Worm (Caenorhabditis elegans): ENCODE results near the gene sop-2.
"Not testable (repeated sequence)": the region's sequence is repeated elsewhere in the genome, so short reads cannot be mapped to it uniquely, and the experiment has no call there.

The sop-2 gene

DNA sequence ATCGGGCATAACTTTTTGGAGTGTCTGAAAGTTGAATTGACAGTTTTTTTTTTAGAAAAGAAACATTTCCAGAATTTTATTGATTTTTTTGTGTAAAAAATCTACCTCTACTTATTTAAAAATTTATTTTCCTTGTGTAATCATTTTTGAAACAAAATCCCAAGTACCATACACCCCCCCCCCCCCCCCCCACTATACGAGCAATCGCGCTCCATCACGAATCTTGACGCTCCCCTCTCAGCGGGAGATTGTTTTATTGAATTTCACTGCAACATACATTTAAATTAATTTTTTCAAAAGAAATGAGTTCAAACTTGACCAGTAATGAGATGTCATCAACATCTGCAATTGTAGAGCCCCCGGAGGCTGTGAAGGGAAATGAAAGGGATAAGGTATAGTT is at the start of gene sop-2:
TSS of gene sop-2 (plus strand) at position 301 of the 400 bp plus-strand sequence.
- TF ChIP-seq tab-1 (GFP tag; IDR thresholded peaks at IDR 0.05) = no peak
- no peak for TF ChIP-seq klf-2 (GFP tag; conservative IDR thresholded peaks at IDR 0.05)
- no peak for TF ChIP-seq ref-1 (GFP tag; conservative IDR thresholded peaks at IDR 0.05)
- TF ChIP-seq cog-1 (tag; optimal IDR thresholded peaks at IDR 0.05) = no peak
- no peak for TF ChIP-seq T22C8.4 (GFP tag; IDR thresholded peaks at IDR 0.05)
- TF ChIP-seq med-1 (GFP tag; optimal IDR thresholded peaks at IDR 0.05; ENCODE audit: insufficient read depth) = no peak
- no peak for TF ChIP-seq ztf-23 (GFP tag; IDR thresholded peaks at IDR 0.05)
- no peak for TF ChIP-seq ztf-29 (GFP tag; IDR thresholded peaks at IDR 0.05)
- TF ChIP-seq flt-1 (GFP tag; IDR thresholded peaks at IDR 0.05) = no peak

DNA sequence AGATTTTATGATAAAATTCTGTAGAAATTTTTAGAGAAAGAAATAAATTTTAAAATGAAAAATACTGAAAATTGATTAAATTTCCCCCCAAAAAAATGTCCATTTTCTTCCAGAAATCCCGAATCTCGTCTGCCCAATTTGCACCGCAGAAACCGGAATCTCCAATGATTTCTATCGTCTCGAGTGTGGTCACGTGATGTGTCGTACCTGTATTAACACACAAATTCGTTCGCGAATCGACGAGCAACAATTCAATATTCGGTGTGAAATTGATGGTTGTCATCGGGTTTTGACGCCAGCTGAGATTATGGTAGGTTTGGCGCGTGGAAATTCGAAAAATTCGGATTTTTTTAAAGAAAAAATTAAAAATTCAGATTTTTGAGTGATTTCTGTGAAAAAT is 43.2 kb upstream of the sop-2 start:
- TF ChIP-seq flt-1 (GFP tag; IDR thresholded peaks at IDR 0.05) (no peak), T22C8.4 (GFP tag; IDR thresholded peaks at IDR 0.05) (no peak), cog-1 (tag; optimal IDR thresholded peaks at IDR 0.05) (no peak), ztf-23 (GFP tag; IDR thresholded peaks at IDR 0.05) (no peak), ref-1 (GFP tag; conservative IDR thresholded peaks at IDR 0.05) (no peak)

DNA sequence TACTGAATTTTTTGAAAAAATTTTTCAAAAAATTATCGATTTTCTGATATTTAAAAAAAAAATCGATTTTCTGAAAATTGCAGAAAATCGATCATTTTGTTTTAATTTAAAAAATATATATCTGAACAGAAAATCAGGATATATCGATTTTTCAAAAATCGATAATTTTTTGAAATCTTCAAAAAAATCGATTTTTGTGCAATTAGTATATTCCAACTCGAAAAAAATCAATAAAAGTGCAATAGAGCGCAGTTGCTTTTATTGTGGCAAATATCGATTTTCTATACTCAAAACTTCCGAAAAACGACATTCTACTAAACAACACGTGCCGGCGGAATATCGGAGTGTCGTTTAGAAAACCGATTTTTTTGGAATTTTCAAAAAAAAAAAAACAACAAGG is 39.1 kb upstream of the sop-2 start:
- TF ChIP-seq med-1 (GFP tag; optimal IDR thresholded peaks at IDR 0.05; ENCODE audit: insufficient read depth) = no peak
- TF ChIP-seq T22C8.4 (GFP tag; IDR thresholded peaks at IDR 0.05) = peak; percentile 84
- TF ChIP-seq ztf-29 (GFP tag; IDR thresholded peaks at IDR 0.05) = no peak

DNA sequence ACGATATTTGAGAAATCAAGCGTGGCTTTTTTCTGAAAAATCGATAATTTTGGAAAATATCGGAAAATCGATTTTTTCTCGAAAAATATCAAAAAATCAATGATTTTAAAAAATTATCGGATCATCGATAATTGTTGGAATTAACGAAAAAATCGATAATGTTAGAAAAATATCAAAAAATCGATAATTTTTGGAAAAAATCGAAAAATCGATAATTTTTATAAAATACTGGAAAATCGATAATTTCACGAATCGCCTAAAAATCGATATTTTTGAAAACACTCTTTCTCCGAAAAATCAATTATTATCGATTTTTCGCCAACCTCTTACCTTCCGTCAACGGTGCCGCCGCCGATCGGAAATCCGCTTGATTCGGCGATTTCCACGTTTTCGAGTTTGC is 38.5 kb upstream of the sop-2 start:
- TF ChIP-seq klf-2 (GFP tag; conservative IDR thresholded peaks at IDR 0.05) (no peak), ztf-23 (GFP tag; IDR thresholded peaks at IDR 0.05) (no peak), T22C8.4 (GFP tag; IDR thresholded peaks at IDR 0.05) (peak; percentile 95), ref-1 (GFP tag; conservative IDR thresholded peaks at IDR 0.05) (no peak)

DNA sequence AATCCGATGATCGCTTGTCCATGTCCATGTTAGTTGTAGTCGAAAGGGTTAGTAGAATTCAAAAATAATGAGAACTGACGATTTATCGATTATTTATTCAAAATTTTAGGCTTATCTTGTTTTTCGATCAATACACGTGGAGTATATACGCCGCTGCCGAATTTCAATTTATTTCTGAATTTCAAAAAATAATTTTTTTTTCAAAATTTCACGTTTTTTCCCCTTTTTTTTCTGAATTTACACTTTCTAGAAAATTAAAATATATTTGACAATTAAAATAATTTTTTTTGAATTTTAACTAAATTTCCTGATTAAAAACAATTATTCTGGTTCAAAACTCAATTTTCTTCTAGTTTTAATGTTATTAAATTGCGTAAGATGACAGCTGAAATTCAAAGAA is 37.4 kb upstream of the sop-2 start, which contains the start of gene C50E10.1:
TSS of gene C50E10.1 (minus strand) at position 101 of the 400 bp plus-strand sequence.
- TF ChIP-seq cog-1 (tag; optimal IDR thresholded peaks at IDR 0.05) (no peak), ztf-23 (GFP tag; IDR thresholded peaks at IDR 0.05) (no peak), klf-2 (GFP tag; conservative IDR thresholded peaks at IDR 0.05) (no peak), ztf-29 (GFP tag; IDR thresholded peaks at IDR 0.05) (no peak), T22C8.4 (GFP tag; IDR thresholded peaks at IDR 0.05) (no peak), ref-1 (GFP tag; conservative IDR thresholded peaks at IDR 0.05) (no peak)

DNA sequence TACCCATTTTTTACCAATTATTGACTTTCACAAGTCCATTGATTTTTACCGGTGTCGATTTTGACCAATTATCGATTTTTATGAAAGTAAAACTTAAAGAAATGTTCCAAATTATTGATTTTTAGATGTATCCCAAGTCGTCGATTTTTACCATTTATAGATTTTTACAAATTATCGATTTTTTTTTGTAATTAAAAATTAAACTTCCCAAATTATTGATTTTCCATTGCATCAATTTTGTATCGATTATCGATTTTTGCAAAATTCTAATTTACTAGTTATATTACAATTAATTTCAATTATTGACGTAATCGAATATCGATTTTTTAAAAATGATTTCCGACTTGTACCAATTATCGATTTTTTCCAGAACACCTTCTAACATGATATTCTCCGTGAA is 36.6 kb upstream of the sop-2 start, which contains the start of gene sre-50:
TSS of gene sre-50 (plus strand) at position 384 of the 400 bp plus-strand sequence.
- TF ChIP-seq cog-1 (tag; optimal IDR thresholded peaks at IDR 0.05) (no peak), klf-2 (GFP tag; conservative IDR thresholded peaks at IDR 0.05) (no peak), T22C8.4 (GFP tag; IDR thresholded peaks at IDR 0.05) (peak; percentile 67; the same call in 1 of the 2 replicates), med-1 (GFP tag; optimal IDR thresholded peaks at IDR 0.05; ENCODE audit: insufficient read depth) (no peak), tab-1 (GFP tag; IDR thresholded peaks at IDR 0.05) (no peak), ztf-23 (GFP tag; IDR thresholded peaks at IDR 0.05) (no peak), flt-1 (GFP tag; IDR thresholded peaks at IDR 0.05) (no peak)

DNA sequence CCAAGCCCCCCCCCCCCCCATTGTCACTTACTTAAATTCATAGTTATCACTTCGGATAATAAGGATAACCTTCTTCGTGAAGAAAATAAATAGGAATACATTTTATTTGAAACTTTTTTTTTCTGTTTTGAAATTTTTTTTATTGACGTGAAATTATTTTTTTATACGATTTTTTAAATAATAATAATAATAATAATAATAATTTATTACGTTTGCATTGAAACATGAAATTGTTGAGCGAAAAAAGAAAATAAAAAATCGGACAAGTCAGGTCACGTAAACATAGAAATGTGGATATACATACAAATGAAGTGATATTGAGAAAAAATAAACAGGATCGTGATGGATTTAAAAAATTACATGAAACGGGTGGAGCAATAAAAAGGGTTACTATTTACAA is 30.1 kb upstream of the sop-2 start, which contains the start of gene C50E10.2:
TSS of gene C50E10.2 (minus strand) at position 101 of the 400 bp plus-strand sequence.
- TF ChIP-seq ztf-23 (GFP tag; IDR thresholded peaks at IDR 0.05) (no peak), klf-2 (GFP tag; conservative IDR thresholded peaks at IDR 0.05) (no peak), cog-1 (tag; optimal IDR thresholded peaks at IDR 0.05) (no peak), tab-1 (GFP tag; IDR thresholded peaks at IDR 0.05) (no peak), flt-1 (GFP tag; IDR thresholded peaks at IDR 0.05) (no peak), ref-1 (GFP tag; conservative IDR thresholded peaks at IDR 0.05) (no peak), T22C8.4 (GFP tag; IDR thresholded peaks at IDR 0.05) (no peak), med-1 (GFP tag; optimal IDR thresholded peaks at IDR 0.05; ENCODE audit: insufficient read depth) (no peak), ztf-29 (GFP tag; IDR thresholded peaks at IDR 0.05) (no peak)

DNA sequence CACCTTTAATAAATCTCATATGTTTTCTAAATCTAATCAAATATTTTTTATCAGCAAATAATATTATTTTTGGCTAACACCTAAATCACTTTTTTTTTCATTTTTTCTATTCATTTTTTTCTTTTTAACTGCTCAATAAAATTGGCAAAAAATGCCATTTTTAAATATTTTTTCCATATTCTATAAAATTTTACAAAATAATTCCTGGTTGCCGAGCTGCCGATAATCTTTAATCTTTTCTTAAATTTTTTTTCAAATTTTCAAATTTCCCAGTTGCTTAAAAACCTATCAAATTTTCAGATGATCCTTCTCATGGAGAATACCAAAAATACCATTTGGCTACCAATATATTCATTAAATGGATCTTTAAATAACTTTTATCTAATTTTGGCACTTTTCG is 28.2 kb upstream of the sop-2 start, which contains the start of gene sre-51:
TSS of gene sre-51 (plus strand) at position 301 of the 400 bp plus-strand sequence.
- no peak for TF ChIP-seq ref-1 (GFP tag; conservative IDR thresholded peaks at IDR 0.05)
- TF ChIP-seq tab-1 (GFP tag; IDR thresholded peaks at IDR 0.05) = no peak
- no peak for TF ChIP-seq med-1 (GFP tag; optimal IDR thresholded peaks at IDR 0.05; ENCODE audit: insufficient read depth)
- no peak for TF ChIP-seq ztf-29 (GFP tag; IDR thresholded peaks at IDR 0.05)
- TF ChIP-seq klf-2 (GFP tag; conservative IDR thresholded peaks at IDR 0.05) = no peak

DNA sequence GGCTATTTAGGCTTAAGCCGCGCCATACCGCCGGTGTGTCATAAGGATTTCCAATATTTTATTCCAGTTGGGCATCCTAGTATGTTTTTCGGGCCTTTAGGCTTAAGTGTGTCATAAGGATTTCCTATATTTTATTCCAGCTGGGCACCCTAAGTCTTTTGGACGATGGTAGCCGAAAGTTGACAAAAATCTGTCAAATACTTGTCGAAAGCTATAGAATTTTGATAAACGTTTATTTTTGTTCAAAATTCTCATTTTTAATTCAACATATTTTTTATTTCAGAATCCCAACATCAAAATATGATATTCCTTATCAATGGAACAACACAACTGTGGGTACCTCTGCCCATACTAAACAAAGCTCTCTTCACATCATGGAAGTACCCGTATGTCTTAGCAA is 21.2 kb upstream of the sop-2 start, which contains the start of gene sre-49:
TSS of gene sre-49 (plus strand) at position 301 of the 400 bp plus-strand sequence.
- TF ChIP-seq ref-1 (GFP tag; conservative IDR thresholded peaks at IDR 0.05); T22C8.4 (GFP tag; IDR thresholded peaks at IDR 0.05); med-1 (GFP tag; optimal IDR thresholded peaks at IDR 0.05; ENCODE audit: insufficient read depth): not testable (repeated sequence)

DNA sequence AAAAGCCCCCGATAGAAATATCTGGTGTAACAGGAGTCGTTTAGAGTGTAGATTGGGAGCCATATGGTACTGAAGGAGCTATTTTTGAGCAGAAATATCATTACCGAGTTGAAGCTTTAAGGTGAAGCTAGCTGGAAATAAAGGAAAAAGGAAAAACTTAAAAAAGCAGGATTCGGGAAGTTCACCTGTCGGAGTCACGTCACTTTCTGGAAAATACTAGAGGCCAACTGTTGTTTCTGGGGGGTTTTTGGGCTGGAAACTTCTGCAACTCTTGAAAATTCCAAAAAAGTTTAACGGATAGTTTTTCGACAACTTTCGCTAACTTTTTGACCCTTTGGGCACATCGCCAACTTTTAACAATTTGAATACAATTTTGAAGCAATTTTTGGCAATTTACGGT is 16.4 kb upstream of the sop-2 start, which contains the start of gene sre-53:
TSS of gene sre-53 (minus strand) at position 101 of the 400 bp plus-strand sequence.
- TF ChIP-seq ztf-29 (GFP tag; IDR thresholded peaks at IDR 0.05) (no peak), cog-1 (tag; optimal IDR thresholded peaks at IDR 0.05) (no peak), ztf-23 (GFP tag; IDR thresholded peaks at IDR 0.05) (no peak), med-1 (GFP tag; optimal IDR thresholded peaks at IDR 0.05; ENCODE audit: insufficient read depth) (no peak), tab-1 (GFP tag; IDR thresholded peaks at IDR 0.05) (no peak), klf-2 (GFP tag; conservative IDR thresholded peaks at IDR 0.05) (no peak), ref-1 (GFP tag; conservative IDR thresholded peaks at IDR 0.05) (no peak), flt-1 (GFP tag; IDR thresholded peaks at IDR 0.05) (no peak), T22C8.4 (GFP tag; IDR thresholded peaks at IDR 0.05) (no peak)

DNA sequence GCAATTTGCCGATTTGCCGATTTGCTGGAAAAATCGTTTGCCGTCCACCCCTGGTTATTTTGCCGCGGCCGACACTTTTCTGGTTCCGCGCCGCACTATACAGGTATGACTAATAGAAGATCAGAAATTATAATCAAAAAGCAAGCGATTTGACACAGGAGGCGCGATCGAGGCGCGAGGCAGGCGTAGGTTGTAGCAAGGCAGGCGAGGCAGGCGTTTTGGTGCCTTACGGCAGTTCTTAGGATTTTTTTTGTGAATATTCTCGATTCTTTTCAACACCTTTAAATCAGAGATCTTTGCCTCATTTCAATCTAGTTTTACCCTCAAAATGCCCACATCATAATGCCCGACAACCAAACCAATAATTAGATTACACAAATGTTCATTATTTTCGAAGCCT is 15.6 kb upstream of the sop-2 start, which contains the start of gene sre-56:
TSS of gene sre-56 (plus strand) at position 301 of the 400 bp plus-strand sequence.
- TF ChIP-seq ztf-23 (GFP tag; IDR thresholded peaks at IDR 0.05) = no peak
- no peak for TF ChIP-seq T22C8.4 (GFP tag; IDR thresholded peaks at IDR 0.05)
- no peak for TF ChIP-seq flt-1 (GFP tag; IDR thresholded peaks at IDR 0.05)
- TF ChIP-seq med-1 (GFP tag; optimal IDR thresholded peaks at IDR 0.05; ENCODE audit: insufficient read depth) = no peak
- TF ChIP-seq ref-1 (GFP tag; conservative IDR thresholded peaks at IDR 0.05) = no peak
- no peak for TF ChIP-seq cog-1 (tag; optimal IDR thresholded peaks at IDR 0.05)
- no peak for TF ChIP-seq klf-2 (GFP tag; conservative IDR thresholded peaks at IDR 0.05)
- no peak for TF ChIP-seq ztf-29 (GFP tag; IDR thresholded peaks at IDR 0.05)
- no peak for TF ChIP-seq tab-1 (GFP tag; IDR thresholded peaks at IDR 0.05)
